Worm (Caenorhabditis elegans) whole organism, L2 larva: ENCODE results near the gene D1014.4.

ENCODE experiments used
- C34F6.9 ChIP-seq: fragments of 150-350 bp; optimal IDR thresholded peaks from 2 replicates; lab custom pipeline; 2014; ENCODE audit warnings: missing biosample characterization, missing genetic modification characterization
- ama-1 ChIP-seq: fragments of 150-350 bp; optimal IDR thresholded peaks from 2 replicates; lab custom pipeline; 2018; ENCODE audit warnings: inconsistent platforms
- crh-2 ChIP-seq: sonication (generic microtip); optimal IDR thresholded peaks from 2 replicates; lab custom pipeline; 2017; ENCODE audit warnings: missing biosample characterization, missing genetic modification characterization
- fos-1 ChIP-seq: fragments of 150-350 bp; optimal IDR thresholded peaks from 2 replicates; lab custom pipeline; 2014; ENCODE audit warnings: missing biosample characterization, missing genetic modification characterization
- lsy-2 ChIP-seq, 2 experiments: fragments of 150-350 bp in 1 of 2; sonication (generic microtip) in 1 of 2; optimal IDR thresholded peaks; 2 replicates each; lab custom pipeline; 2014 to 2017; ENCODE audit warnings: missing biosample characterization in 2 of 2, missing genetic modification characterization in 2 of 2
- nhr-129 ChIP-seq: fragments of 150-350 bp; optimal IDR thresholded peaks from 2 replicates; lab custom pipeline; 2014; ENCODE audit warnings: missing biosample characterization, missing genetic modification characterization
- sem-4 ChIP-seq: fragments of 150-350 bp; optimal IDR thresholded peaks from 2 replicates; lab custom pipeline; 2014; ENCODE audit warnings: missing biosample characterization, missing genetic modification reagents, missing genetic modification characterization
- unc-55 ChIP-seq: fragments of 150-350 bp; sonication (generic microtip); optimal IDR thresholded peaks from 3 replicates; lab custom pipeline; 2014; ENCODE audit warnings: missing biosample characterization, missing genetic modification reagents, missing genetic modification characterization
- ztf-1 ChIP-seq: fragments of 200-800 bp; sonication (Bioruptor generic); conservative IDR thresholded peaks from 2 replicates; pipeline ENCODE4 v1.3.6; 2022; ENCODE audit warnings: missing genetic modification characterization, missing compliant biosample characterization

Gene D1014.4

DNA sequence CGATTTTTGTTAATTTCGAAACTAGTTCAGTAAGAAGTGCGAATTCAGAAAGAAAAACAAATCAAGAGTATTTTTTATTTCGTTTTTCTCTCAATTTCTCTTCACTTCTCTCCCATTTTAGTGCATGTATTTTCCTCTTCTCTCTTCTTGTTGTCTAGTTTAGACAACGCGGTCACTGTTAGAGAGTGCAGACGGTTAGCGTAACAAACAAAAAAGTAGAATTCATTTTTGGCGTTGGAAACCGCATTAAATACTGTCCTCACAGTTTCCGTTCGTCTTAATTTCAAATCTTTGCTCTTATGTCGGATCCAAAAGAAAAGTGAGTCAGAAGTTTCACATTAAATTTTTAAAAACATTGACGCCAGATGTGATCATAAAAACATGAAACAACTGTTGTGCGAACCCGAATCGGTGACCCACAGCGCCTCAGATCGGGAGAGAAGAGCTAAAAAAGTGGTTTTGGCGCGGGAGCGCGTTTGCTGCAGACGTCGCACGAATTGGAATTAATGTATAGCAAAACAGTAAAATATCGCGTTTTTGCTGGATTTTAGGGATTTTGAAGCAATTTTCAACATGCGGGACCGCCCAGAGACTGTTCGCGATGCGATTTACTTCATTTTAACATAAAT is 46.0 kb downstream of the D1014.4 start, which contains the start of gene srp-7:
Gene srp-7 (plus strand): TSS at position 213 of the 629 bp plus-strand sequence.
- TF ChIP-seq fos-1 (tag; lab: Kevin White, UChicago) (peak; percentile 21), ama-1 (peak; percentile 29), C34F6.9 (tag; lab: Kevin White, UChicago) (peak; percentile 51), crh-2 (tag; lab: Kevin White, UChicago) (peak; percentile 50), unc-55 (GFP tag; lab: Kevin White, UChicago) (peak; percentile 19), ztf-1 (GFP tag; lab: Robert Waterston, UW) (no peak)
- TF ChIP-seq, all 48 proteins: peak for 5

DNA sequence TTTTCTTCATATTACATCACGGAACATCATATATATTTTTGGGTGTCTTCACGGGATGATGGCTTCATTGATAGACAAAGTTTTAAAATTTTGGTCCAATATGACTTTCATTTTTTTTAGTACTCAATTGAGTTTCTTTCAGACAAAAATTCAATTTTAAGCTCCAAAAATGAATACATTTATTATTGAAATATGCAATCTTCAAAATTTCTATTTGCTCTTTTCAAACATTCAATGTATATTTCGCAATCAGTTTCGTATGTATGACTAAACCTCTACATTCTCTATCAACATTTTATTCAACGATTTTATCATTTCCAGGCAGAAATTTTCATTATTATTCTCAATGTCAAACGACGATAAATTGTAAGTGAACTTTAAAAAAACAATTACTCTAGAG is 50.4 kb downstream of the D1014.4 start, which contains the start of gene srp-8:
Gene srp-8 (plus strand): TSS at position 301 of the 400 bp plus-strand sequence.
- TF ChIP-seq lsy-2 (tag; optimal IDR thresholded peaks at IDR 0.05; lab: Kevin White, UChicago) = no peak
- no peak for TF ChIP-seq nhr-129 (tag; lab: Kevin White, UChicago)
- TF ChIP-seq C34F6.9 (tag; lab: Kevin White, UChicago) = no peak
- no peak for TF ChIP-seq sem-4 (tag; lab: Kevin White, UChicago)
- TF ChIP-seq fos-1 (tag; lab: Kevin White, UChicago) = no peak
